Worm (Caenorhabditis elegans): Measurements from ENCODE around the gene ceeh-1.
A peak's percentile ranks its signal among the peaks of the same experiment; 100 is the strongest.

The ceeh-1 gene

DNA sequence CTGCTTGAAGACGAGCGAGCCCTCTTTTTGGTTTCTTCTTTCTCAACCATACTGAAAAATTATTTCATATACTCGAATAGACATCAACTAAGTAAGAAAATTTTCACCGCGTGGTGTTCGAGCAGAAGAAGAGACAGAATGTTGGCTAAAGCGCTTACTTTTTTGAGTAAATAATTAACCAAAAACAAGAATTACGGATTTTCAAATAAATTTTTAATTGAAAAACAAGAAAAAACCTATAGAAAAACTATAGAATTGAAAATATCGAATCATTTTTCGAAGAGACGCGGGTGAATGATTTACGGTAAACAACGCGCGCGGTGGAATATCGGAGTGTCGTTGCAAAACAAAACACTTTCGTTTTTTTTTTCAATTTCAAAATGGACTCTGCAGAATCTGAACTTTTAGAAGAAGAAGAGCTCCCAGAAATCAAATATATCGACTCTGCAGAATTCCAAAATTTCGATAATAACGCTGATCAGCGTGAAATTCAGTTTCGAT is 21.8 kb upstream of the ceeh-1 start, which contains the start of the genes rnp-5 and tag-51:
TSS of gene rnp-5 (minus strand) at position 51 of the 501 bp plus-strand sequence.
TSS of gene tag-51 (plus strand) at position 363 of the 501 bp plus-strand sequence.
- TF ChIP-seq Y48G9A.11 (GFP tag; IDR thresholded peaks at IDR 0.05) (peak; percentile 74), dve-1 (tag; optimal IDR thresholded peaks at IDR 0.05; ENCODE audit: insufficient read depth) (no peak), F44E2.7 (GFP tag; IDR thresholded peaks at IDR 0.05) (no peak), unc-130 (GFP tag; optimal IDR thresholded peaks at IDR 0.05) (no peak), zag-1 (tag; optimal IDR thresholded peaks at IDR 0.05) (no peak), ztf-11 (tag; optimal IDR thresholded peaks at IDR 0.05) (no peak), spr-1 (tag; optimal IDR thresholded peaks at IDR 0.05) (no peak), vab-7 (GFP tag; IDR thresholded peaks at IDR 0.05) (no peak), daf-8 (GFP tag; IDR thresholded peaks at IDR 0.05) (no peak), ZK337.2 (GFP tag; IDR thresholded peaks at IDR 0.05) (no peak), nhr-6 (tag; optimal IDR thresholded peaks at IDR 0.05) (no peak), pqm-1 (tag; optimal IDR thresholded peaks at IDR 0.05) (no peak), aha-1 (tag) (no peak), hlh-11 (tag; optimal IDR thresholded peaks at IDR 0.05) (no peak), T20F7.1 (GFP tag; optimal IDR thresholded peaks at IDR 0.05) (peak; percentile 92), ctbp-1 (GFP tag; IDR thresholded peaks at IDR 0.05) (no peak), zip-11 (GFP tag; IDR thresholded peaks at IDR 0.05) (no peak), F49E8.2 (tag; optimal IDR thresholded peaks at IDR 0.05; ENCODE audit: borderline replicate concordance) (no peak), jun-1 (tag; optimal IDR thresholded peaks at IDR 0.05) (no peak), spr-3 (GFP tag; optimal IDR thresholded peaks at IDR 0.05) (no peak), saeg-2 (GFP tag; IDR thresholded peaks at IDR 0.05) (no peak), zfp-2 (tag; optimal IDR thresholded peaks at IDR 0.05) (no peak), duxl-1 (tag; optimal IDR thresholded peaks at IDR 0.05; ENCODE audit: poor library complexity) (no peak), ceh-20 (GFP tag; IDR thresholded peaks at IDR 0.05) (no peak), nhr-48 (tag; optimal IDR thresholded peaks at IDR 0.05) (no peak), nhr-10 (tag; optimal IDR thresholded peaks at IDR 0.05) (no peak), dpl-1 (GFP tag; optimal IDR thresholded peaks at IDR 0.05) (peak; percentile 12), R02D3.7 (tag; optimal IDR thresholded peaks at IDR 0.05) (peak; percentile 56), egl-43 (GFP tag; IDR thresholded peaks at IDR 0.05) (no peak), hif-1 (tag; optimal IDR thresholded peaks at IDR 0.05) (no peak), nhr-76 (tag; optimal IDR thresholded peaks at IDR 0.05) (no peak), Y5F2A.4 (GFP tag; optimal IDR thresholded peaks at IDR 0.05) (no peak), lim-7 (GFP tag; IDR thresholded peaks at IDR 0.05) (no peak), ces-1 (GFP tag; optimal IDR thresholded peaks at IDR 0.05) (no peak), ztf-7 (tag; optimal IDR thresholded peaks at IDR 0.05) (no peak), lsy-2 (tag; optimal IDR thresholded peaks at IDR 0.05) (peak in 1 of 2 experiments; percentile 22), hmg-1.1 (GFP tag; IDR thresholded peaks at IDR 0.05) (no peak), mes-2 (tag; optimal IDR thresholded peaks at IDR 0.05; ENCODE audit: poor library complexity, severe bottlenecking) (peak; percentile 39), Y75B8A.6 (GFP tag; IDR thresholded peaks at IDR 0.05) (no peak), fkh-10 (GFP tag; optimal IDR thresholded peaks at IDR 0.05) (no peak), php-3 (GFP tag; IDR thresholded peaks at IDR 0.05) (no peak), ceh-44 (GFP tag; IDR thresholded peaks at IDR 0.05) (no peak), hlh-30 (tag; optimal IDR thresholded peaks at IDR 0.05; ENCODE audit: insufficient read depth) (no peak), aly-2 (tag; optimal IDR thresholded peaks at IDR 0.05) (no peak), madf-5 (GFP tag; IDR thresholded peaks at IDR 0.05) (no peak), nhr-42 (GFP tag; IDR thresholded peaks at IDR 0.05) (no peak), mep-1 (tag; optimal IDR thresholded peaks at IDR 0.05) (no peak)
